Fruit fly (Drosophila melanogaster): ENCODE data around the gene Ugt37E1.

The Ugt37E1 gene

DNA sequence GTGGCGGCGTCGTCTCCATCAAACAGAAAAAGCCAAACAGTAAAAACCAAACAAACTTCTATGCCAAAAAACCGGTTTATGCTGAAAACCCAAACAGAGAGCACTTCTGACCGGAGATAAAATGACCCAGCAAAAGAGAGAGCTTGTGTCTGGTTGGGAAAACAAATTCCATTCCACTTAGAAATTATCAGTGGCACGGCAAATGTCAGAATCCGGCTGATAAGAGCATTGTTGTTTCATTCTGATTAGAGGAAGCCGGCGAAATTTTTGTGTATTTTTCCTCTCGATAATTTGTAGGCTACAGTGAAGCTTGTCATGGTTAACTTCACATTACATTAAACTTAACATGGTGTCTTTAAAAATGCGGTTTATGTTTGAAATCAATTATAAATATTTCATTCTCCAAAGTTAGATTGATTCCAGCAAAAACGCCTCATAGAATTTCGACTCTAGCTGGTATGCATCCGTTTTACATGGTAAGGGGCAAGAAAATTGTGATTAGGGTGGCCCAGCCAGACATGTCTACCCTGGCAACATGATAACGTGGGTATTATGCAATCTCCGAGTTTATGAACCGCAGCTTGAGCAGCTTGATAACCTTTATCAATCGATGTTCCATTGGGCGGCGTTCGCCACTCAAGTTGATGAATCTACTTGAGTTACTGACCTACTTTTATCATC lies 21.2 kb downstream of the Ugt37E1 start (continued):
- TF ChIP-seq ind (GFP tag; optimal IDR thresholded peaks at IDR 0.05) (peak; percentile 1), fru (optimal IDR thresholded peaks at IDR 0.05) (no peak), CG34376 (GFP tag; optimal IDR thresholded peaks at IDR 0.05) (peak; percentile 22), CG14441 (GFP tag; IDR thresholded peaks at IDR 0.05) (peak; percentile 43; the same call in 1 of the 2 replicates), lilli (GFP tag; optimal IDR thresholded peaks at IDR 0.05) (peak; percentile 61), danr (GFP tag; IDR thresholded peaks at IDR 0.05) (no peak), CG4328 (GFP tag; optimal IDR thresholded peaks at IDR 0.05) (no peak), tup (GFP tag; optimal IDR thresholded peaks at IDR 0.05) (peak; percentile 21), stc (GFP tag; IDR thresholded peaks at IDR 0.05) (peak; percentile 9; the same call in 1 of the 2 replicates), sd (tag; optimal IDR thresholded peaks at IDR 0.05) (peak; percentile 86), ERR (GFP tag; optimal IDR thresholded peaks at IDR 0.05) (peak; percentile 5), Dad (GFP tag; optimal IDR thresholded peaks at IDR 0.05) (peak; percentile 38), BtbVII (GFP tag; optimal IDR thresholded peaks at IDR 0.05) (peak; percentile 36), CG9727 (GFP tag; optimal IDR thresholded peaks at IDR 0.05) (peak; percentile 14), CG7963 (GFP tag; IDR thresholded peaks at IDR 0.05; ENCODE audit: partially characterized antibody) (no peak), Aef1 (GFP tag; IDR thresholded peaks at IDR 0.05) (peak; percentile 42; the same call in 2 of the 3 replicates), Tbp (GFP tag; optimal IDR thresholded peaks at IDR 0.05) (no peak), NFAT (GFP tag; IDR thresholded peaks at IDR 0.05) (peak; percentile 32; the same call in 1 of the 2 replicates), zfh1 (GFP tag; IDR thresholded peaks at IDR 0.05) (peak; percentile 41; the same call in 1 of the 3 replicates), Lim3 (GFP tag; IDR thresholded peaks at IDR 0.05) (no peak), CG11504 (tag; optimal IDR thresholded peaks at IDR 0.05) (peak; percentile 43), vvl (GFP tag; IDR thresholded peaks at IDR 0.05) (peak; percentile 32; the same call in 1 of the 2 replicates), CG2120 (GFP tag; optimal IDR thresholded peaks at IDR 0.05) (peak; percentile 63), cas (GFP tag; IDR thresholded peaks at IDR 0.05) (no peak), CG3838 (GFP tag; optimal IDR thresholded peaks at IDR 0.05) (no peak), CG32532 (GFP tag; IDR thresholded peaks at IDR 0.05) (peak; percentile 22; the same call in 1 of the 2 replicates), CG17912 (GFP tag; optimal IDR thresholded peaks at IDR 0.05) (no peak), CG34224 (GFP tag; IDR thresholded peaks at IDR 0.05; ENCODE audit: partially characterized antibody) (no peak), Hr3 (GFP tag; optimal IDR thresholded peaks at IDR 0.05) (peak; percentile 3), tgo (GFP tag; IDR thresholded peaks at IDR 0.05) (peak; percentile 29; the same call in 1 of the 3 replicates), exex (tag; optimal IDR thresholded peaks at IDR 0.05) (peak; percentile 31), Dbx (GFP tag; IDR thresholded peaks at IDR 0.05) (peak; percentile 63; the same call in 2 of the 3 replicates), CG14710 (tag; optimal IDR thresholded peaks at IDR 0.05) (no peak), nmo (GFP tag; optimal IDR thresholded peaks at IDR 0.05) (peak; percentile 29), fu2 (GFP tag; optimal IDR thresholded peaks at IDR 0.05) (peak; percentile 21), CG6175 (GFP tag; IDR thresholded peaks at IDR 0.05) (peak; percentile 62; the same call in 1 of the 3 replicates), bab2 (GFP tag; optimal IDR thresholded peaks at IDR 0.05) (peak; percentile 12), CG7556 (GFP tag; optimal IDR thresholded peaks at IDR 0.05) (peak; percentile 18), z (GFP tag; IDR thresholded peaks at IDR 0.05) (no peak), HLH4C (GFP tag; IDR thresholded peaks at IDR 0.05; ENCODE audit: partially characterized antibody) (no peak), sim (GFP tag; IDR thresholded peaks at IDR 0.05) (no peak), CG4820 (GFP tag; optimal IDR thresholded peaks at IDR 0.05) (peak; percentile 5), GATAe (GFP tag; conservative IDR thresholded peaks at IDR 0.05) (peak; percentile 37; the same call in 1 of the 2 replicates), CG7839 (tag; optimal IDR thresholded peaks at IDR 0.05) (peak; percentile 36), Sox102F (GFP tag; optimal IDR thresholded peaks at IDR 0.05) (peak; percentile 32), ham (GFP tag; IDR thresholded peaks at IDR 0.05) (no peak), CG12219 (GFP tag; optimal IDR thresholded peaks at IDR 0.05) (no peak), insv (GFP tag; optimal IDR thresholded peaks at IDR 0.05) (peak; percentile 76 to 97), CoRest (tag; optimal IDR thresholded peaks at IDR 0.05) (peak; percentile 19), CG8388 (GFP tag; optimal IDR thresholded peaks at IDR 0.05) (peak; percentile 5)

All from whole organism, embryonic.